Worm (Caenorhabditis elegans): ENCODE results near the gene srx-45.

DNA sequence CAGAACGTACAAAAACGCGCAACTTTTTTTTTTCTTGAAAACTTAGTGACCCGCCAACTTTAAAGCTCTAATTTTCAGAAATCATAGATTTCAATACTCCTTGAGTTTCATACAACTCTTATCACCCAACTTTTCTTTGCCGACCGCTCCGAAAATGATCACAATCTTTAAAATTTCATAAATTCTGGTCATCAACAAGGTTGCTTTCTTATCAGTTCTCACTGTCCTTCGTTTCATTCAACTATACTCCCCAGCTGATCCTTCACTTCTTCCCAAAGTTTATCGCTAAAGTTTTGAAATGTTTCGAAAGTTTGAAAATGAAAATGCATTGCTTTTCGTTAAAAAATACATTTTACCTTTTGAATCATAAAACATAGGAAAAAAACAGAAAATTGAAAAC, 50.7 kb downstream of the srx-45 start:
- TF ChIP-seq pha-4 (GFP tag; IDR thresholded peaks at IDR 0.05) (no peak), pha-4 (tag; optimal IDR thresholded peaks at IDR 0.05) (no peak), gei-8 (GFP tag; optimal IDR thresholded peaks at IDR 0.05) (no peak), snpc-4 (tag; optimal IDR thresholded peaks at IDR 0.05) (no peak), ceh-62 (tag; optimal IDR thresholded peaks at IDR 0.05) (no peak), ceh-82 (tag; optimal IDR thresholded peaks at IDR 0.05) (no peak)

Data from whole organism, L4 larva.